Worm (Caenorhabditis elegans): Measurements from ENCODE around the gene mecr-1.

- TF ChIP-seq him-1 (tag; optimal IDR thresholded peaks at IDR 0.05) (no peak), dao-5 (tag; optimal IDR thresholded peaks at IDR 0.05) (no peak), W03F9.2 (tag; optimal IDR thresholded peaks at IDR 0.05) (no peak)
Observed at ce11 chrII:13164062-13164461, 23.1 kb downstream of the mecr-1 start.

All from whole organism, L4/young adult.